Worm (Caenorhabditis elegans): ENCODE measurements around the gene F53B1.2.

ce11 chrX:2105310-2105709, 3.5 kb upstream of the F53B1.2 start, which contains the start of gene F53B1.3:
- TF ChIP-seq ceh-48 (tag; optimal IDR thresholded peaks at IDR 0.05) = no peak
- TF ChIP-seq rnt-1 (tag; optimal IDR thresholded peaks at IDR 0.05) = no peak
- TF ChIP-seq Y22D7AL.16 (tag; optimal IDR thresholded peaks at IDR 0.05) = no peak
- TF ChIP-seq hlh-30 (tag; optimal IDR thresholded peaks at IDR 0.05; ENCODE audit: insufficient read depth) = no peak
- no peak for TF ChIP-seq pqm-1 (tag; optimal IDR thresholded peaks at IDR 0.05)

Data from whole organism, late embryonic.